Fruit fly (Drosophila melanogaster) whole organism, embryonic: ENCODE measurements around the gene mRpL12.

Experiments
- Adf1 ChIP-seq: fragments of 200-800 bp; sonication (Bioruptor generic); IDR thresholded peaks from 2 replicates; pipeline ENCODE4 v1.3.6; 2022; ENCODE audit warnings: missing biosample characterization, missing genetic modification characterization
- CG10366 ChIP-seq: fragments of 200-800 bp; sonication (Bioruptor generic); IDR thresholded peaks from 2 replicates; pipeline ENCODE4 v1.3.6; 2022; ENCODE audit warnings: missing biosample characterization, missing genetic modification characterization
- CG10565 ChIP-seq: fragments of 200-800 bp; sonication (Bioruptor generic); optimal IDR thresholded peaks from 3 replicates; lab custom pipeline; 2016; ENCODE audit warnings: missing biosample characterization, mild to moderate bottlenecking, missing genetic modification characterization
- CG10654 ChIP-seq: fragments of 200-800 bp; sonication (Bioruptor generic); optimal IDR thresholded peaks from 2 replicates; lab custom pipeline; 2016; ENCODE audit warnings: missing biosample characterization, missing genetic modification characterization
- CG10959 ChIP-seq: fragments of 200-800 bp; sonication (Bioruptor generic); IDR thresholded peaks from 2 replicates; pipeline ENCODE4 v1.3.6; 2022; ENCODE audit warnings: missing biosample characterization, missing genetic modification characterization
- CG11456 ChIP-seq: fragments of 200-800 bp; sonication (Bioruptor generic); IDR thresholded peaks from 3 replicates; pipeline ENCODE4 v1.3.6; 2022; ENCODE audit warnings: missing biosample characterization, missing genetic modification characterization
- CG12942 ChIP-seq: fragments of 200-800 bp; sonication (Bioruptor generic); optimal IDR thresholded peaks from 3 replicates; lab custom pipeline; 2016; ENCODE audit warnings: missing biosample characterization, missing genetic modification characterization
- CG15601 ChIP-seq: fragments of 200-800 bp; sonication (Bioruptor generic); optimal IDR thresholded peaks from 3 replicates; lab custom pipeline; 2019; ENCODE audit warnings: missing biosample characterization, mild to moderate bottlenecking, missing genetic modification characterization, moderate library complexity
- CG1602 ChIP-seq: fragments of 200-800 bp; sonication (Bioruptor generic); optimal IDR thresholded peaks from 3 replicates; lab custom pipeline; 2016; ENCODE audit warnings: missing biosample characterization, missing genetic modification characterization
- CG1647 ChIP-seq: fragments of 200-800 bp; sonication (Bioruptor generic); optimal IDR thresholded peaks from 3 replicates; lab custom pipeline; 2016; ENCODE audit warnings: missing biosample characterization, missing genetic modification characterization
- CG16779 ChIP-seq: fragments of 200-800 bp; sonication (Bioruptor generic); IDR thresholded peaks from 2 replicates; pipeline ENCODE4 v1.3.6; 2022; ENCODE audit warnings: missing biosample characterization, missing genetic modification characterization
- CG16813 ChIP-seq: fragments of 200-800 bp; sonication (Bioruptor generic); IDR thresholded peaks from 3 replicates; pipeline ENCODE4 v1.3.6; 2022; ENCODE audit warnings: missing biosample characterization, missing genetic modification characterization; ENCODE audit not compliant: partially characterized antibody
- CG17359 ChIP-seq: fragments of 200-800 bp; sonication (Bioruptor generic); optimal IDR thresholded peaks from 3 replicates; lab custom pipeline; 2018; ENCODE audit warnings: missing biosample characterization, mild to moderate bottlenecking, missing genetic modification characterization, moderate library complexity
- CG17912 ChIP-seq: fragments of 200-800 bp; sonication (Bioruptor generic); optimal IDR thresholded peaks from 2 replicates; lab custom pipeline; 2018; ENCODE audit warnings: missing biosample characterization, mild to moderate bottlenecking, missing genetic modification characterization
- CG3163 ChIP-seq: fragments of 200-800 bp; sonication (Bioruptor generic); optimal IDR thresholded peaks from 3 replicates; lab custom pipeline; 2016; ENCODE audit warnings: missing biosample characterization, missing genetic modification characterization
- CG32532 ChIP-seq: fragments of 200-800 bp; sonication (Bioruptor generic); IDR thresholded peaks from 2 replicates; pipeline ENCODE4 v1.3.6; 2022; ENCODE audit warnings: missing biosample characterization, missing genetic modification characterization
- CG42726 ChIP-seq: fragments of 200-800 bp; sonication (Bioruptor generic); IDR thresholded peaks from 2 replicates; pipeline ENCODE4 v1.3.6; 2022; ENCODE audit warnings: missing biosample characterization, missing genetic modification characterization; ENCODE audit not compliant: partially characterized antibody
- CG4328 ChIP-seq: fragments of 200-800 bp; sonication (Bioruptor generic); optimal IDR thresholded peaks from 3 replicates; lab custom pipeline; 2017; ENCODE audit warnings: missing biosample characterization, missing genetic modification reagents, missing genetic modification characterization
- CG4854 ChIP-seq: fragments of 200-800 bp; sonication (Bioruptor generic); optimal IDR thresholded peaks from 2 replicates; lab custom pipeline; 2016; ENCODE audit warnings: missing biosample characterization, missing genetic modification characterization, inconsistent platforms
- CG6654 ChIP-seq: fragments of 200-800 bp; sonication (Bioruptor generic); optimal IDR thresholded peaks from 2 replicates; lab custom pipeline; 2017; ENCODE audit warnings: missing biosample characterization, mild to moderate bottlenecking, missing genetic modification characterization
- CG6689 ChIP-seq: fragments of 200-800 bp; sonication (Bioruptor generic); IDR thresholded peaks from 2 replicates; pipeline ENCODE4 v1.3.6; 2022; ENCODE audit warnings: missing biosample characterization, missing genetic modification characterization
- CG6791 ChIP-seq: fragments of 200-800 bp; sonication (Bioruptor generic); IDR thresholded peaks from 3 replicates; pipeline ENCODE4 v1.3.6; 2022; ENCODE audit warnings: missing biosample characterization, missing genetic modification characterization; ENCODE audit not compliant: partially characterized antibody
- CG7745 ChIP-seq: fragments of 200-800 bp; sonication (Bioruptor generic); optimal IDR thresholded peaks from 2 replicates; lab custom pipeline; 2018; ENCODE audit warnings: missing biosample characterization, mild to moderate bottlenecking, missing genetic modification characterization, moderate library complexity
- CG9437 ChIP-seq: fragments of 200-800 bp; sonication (Bioruptor generic); optimal IDR thresholded peaks from 2 replicates; lab custom pipeline; 2018; ENCODE audit warnings: missing biosample characterization, mild to moderate bottlenecking, missing genetic modification characterization
- CHES-1-like ChIP-seq: fragments of 200-800 bp; sonication (Bioruptor generic); optimal IDR thresholded peaks from 2 replicates; lab custom pipeline; 2016; ENCODE audit warnings: missing biosample characterization, missing genetic modification characterization
- CrebB ChIP-seq: fragments of 200-800 bp; sonication (Bioruptor generic); optimal IDR thresholded peaks from 3 replicates; lab custom pipeline; 2018; ENCODE audit warnings: missing biosample characterization, mild to moderate bottlenecking, missing genetic modification characterization
- D19A ChIP-seq: fragments of 200-800 bp; optimal IDR thresholded peaks from 3 replicates; lab custom pipeline; 2019; ENCODE audit warnings: missing biosample characterization, mild to moderate bottlenecking, missing genetic modification characterization, moderate library complexity
- Dfd ChIP-seq, 2 experiments: fragments of >200 bp; optimal IDR thresholded peaks; 2 replicates each; lab custom pipeline; 2017; ENCODE audit warnings: missing biosample characterization in 2 of 2, missing genetic modification characterization in 2 of 2
- GATAe ChIP-seq: fragments of 200-800 bp; sonication (Bioruptor generic); conservative IDR thresholded peaks from 2 replicates; pipeline ENCODE4 v1.3.6; 2022; ENCODE audit warnings: missing biosample characterization, missing genetic modification characterization
- HmgD ChIP-seq: fragments of 200-800 bp; sonication (Bioruptor generic); optimal IDR thresholded peaks from 3 replicates; lab custom pipeline; 2016; ENCODE audit warnings: missing biosample characterization, missing genetic modification characterization
- Hr51 ChIP-seq, 2 experiments: fragments of 200-800 bp; sonication (Bioruptor generic); optimal IDR thresholded peaks; 2 replicates in 1 of 2; 3 replicates in 1 of 2; lab custom pipeline; 2016 to 2018; ENCODE audit warnings: missing biosample characterization in 2 of 2, missing genetic modification characterization in 2 of 2, mild to moderate bottlenecking in 1 of 2, moderate library complexity in 1 of 2
- NC2α ChIP-seq: fragments of 200-800 bp; sonication (Bioruptor generic); optimal IDR thresholded peaks from 2 replicates; lab custom pipeline; 2016; ENCODE audit warnings: missing biosample characterization, missing genetic modification characterization
- Sin3A ChIP-seq: fragments of >200 bp; optimal IDR thresholded peaks from 2 replicates; lab custom pipeline; 2018
- Sox100B ChIP-seq: fragments of 200-800 bp; sonication (Bioruptor generic); optimal IDR thresholded peaks from 3 replicates; lab custom pipeline; 2018; ENCODE audit warnings: missing biosample characterization, mild to moderate bottlenecking, missing genetic modification characterization
- Sry-δ ChIP-seq: fragments of 200-800 bp; sonication (Bioruptor generic); optimal IDR thresholded peaks from 2 replicates; lab custom pipeline; 2016; ENCODE audit warnings: missing biosample characterization, missing genetic modification characterization
- Xrp1 ChIP-seq: fragments of 200-800 bp; sonication (Bioruptor generic); IDR thresholded peaks from 2 replicates; pipeline ENCODE4 v1.3.6; 2022; ENCODE audit warnings: missing biosample characterization, missing genetic modification characterization
- bcd ChIP-seq: fragments of 200-800 bp; sonication (Bioruptor generic); optimal IDR thresholded peaks from 2 replicates; lab custom pipeline; 2017; ENCODE audit warnings: missing biosample characterization, mild to moderate bottlenecking, missing genetic modification characterization
- dati ChIP-seq: fragments of 200-800 bp; sonication (Bioruptor generic); IDR thresholded peaks from 2 replicates; pipeline ENCODE4 v1.3.6; 2022; ENCODE audit warnings: missing biosample characterization, missing genetic modification characterization
- dm ChIP-seq: fragments of 200-800 bp; sonication (Bioruptor generic); optimal IDR thresholded peaks from 3 replicates; lab custom pipeline; 2016; ENCODE audit warnings: missing biosample characterization, missing genetic modification characterization
- dmrt11E ChIP-seq: fragments of 200-800 bp; sonication (Bioruptor generic); optimal IDR thresholded peaks from 3 replicates; lab custom pipeline; 2018; ENCODE audit warnings: missing biosample characterization, mild to moderate bottlenecking, missing genetic modification characterization, moderate library complexity
- dmrt99B ChIP-seq: fragments of 200-800 bp; sonication (Bioruptor generic); optimal IDR thresholded peaks from 2 replicates; lab custom pipeline; 2018; ENCODE audit warnings: missing biosample characterization, mild to moderate bottlenecking, missing genetic modification characterization, moderate library complexity
- fd64A ChIP-seq: fragments of 200-800 bp; sonication (Bioruptor generic); optimal IDR thresholded peaks from 3 replicates; lab custom pipeline; 2018; ENCODE audit warnings: missing biosample characterization, mild to moderate bottlenecking, missing genetic modification characterization
- fu2 ChIP-seq: fragments of 200-800 bp; sonication (Bioruptor generic); optimal IDR thresholded peaks from 2 replicates; lab custom pipeline; 2016; ENCODE audit warnings: missing biosample characterization, missing genetic modification characterization
- grn ChIP-seq: fragments of 200-800 bp; sonication (Bioruptor generic); optimal IDR thresholded peaks from 3 replicates; lab custom pipeline; 2017; ENCODE audit warnings: missing biosample characterization, missing genetic modification characterization
- her ChIP-seq: fragments of 200-800 bp; sonication (Bioruptor generic); optimal IDR thresholded peaks from 2 replicates; lab custom pipeline; 2016; ENCODE audit warnings: missing biosample characterization, missing genetic modification characterization
- lbe ChIP-seq: fragments of 200-800 bp; sonication (Bioruptor generic); optimal IDR thresholded peaks from 2 replicates; lab custom pipeline; 2016; ENCODE audit warnings: missing biosample characterization, mild to moderate bottlenecking, missing genetic modification characterization
- repo ChIP-seq: fragments of 200-800 bp; sonication (Bioruptor generic); optimal IDR thresholded peaks from 2 replicates; lab custom pipeline; 2016; ENCODE audit warnings: missing biosample characterization, missing genetic modification characterization
- rib ChIP-seq: fragments of 200-800 bp; sonication (Bioruptor generic); IDR thresholded peaks from 2 replicates; pipeline ENCODE4 v1.3.6; 2022; ENCODE audit warnings: missing biosample characterization, missing genetic modification characterization
- seq ChIP-seq: fragments of 200-800 bp; sonication (Bioruptor generic); IDR thresholded peaks from 2 replicates; pipeline ENCODE4 v1.3.6; 2022; ENCODE audit warnings: missing biosample characterization, missing genetic modification characterization
- so ChIP-seq: fragments of 200-800 bp; sonication (Bioruptor generic); IDR thresholded peaks from 3 replicates; pipeline ENCODE4 v1.3.6; 2022; ENCODE audit warnings: missing biosample characterization, missing genetic modification characterization
- sqz ChIP-seq: fragments of 200-800 bp; sonication (Bioruptor generic); optimal IDR thresholded peaks from 3 replicates; lab custom pipeline; 2018; ENCODE audit warnings: missing biosample characterization, mild to moderate bottlenecking, missing genetic modification characterization
- sug ChIP-seq: fragments of 200-800 bp; optimal IDR thresholded peaks from 2 replicates; lab custom pipeline; 2019; ENCODE audit warnings: missing biosample characterization, mild to moderate bottlenecking, missing genetic modification characterization, moderate library complexity
- usp ChIP-seq: fragments of >200 bp; optimal IDR thresholded peaks from 2 replicates; lab custom pipeline; 2017; ENCODE audit warnings: missing biosample characterization, missing genetic modification characterization

The mRpL12 gene

dm6 chr3L:8986582-8986981 lies 30.0 kb downstream of the mRpL12 start, which contains the start of gene CG5068 (continued):
- TF ChIP-seq CG16813 (GFP tag; lab: Robert Waterston, UW) (no peak; the same call in 2 of the 3 replicates), CG4854 (no peak), so (GFP tag; lab: Robert Waterston, UW) (no peak), lbe (GFP tag; lab: Kevin White, UChicago) (no peak), grn (GFP tag; lab: Kevin White, UChicago) (no peak), usp (GFP tag; lab: Kevin White, UChicago) (no peak), Adf1 (no peak), sqz (no peak), CrebB (tag; lab: Kevin White, UChicago) (no peak), CG4328 (GFP tag; lab: Kevin White, UChicago) (no peak), dmrt99B (tag; lab: Kevin White, UChicago) (no peak), Dfd (GFP tag; optimal IDR thresholded peaks at IDR 0.05; lab: Kevin White, UChicago) (no peak), bcd (GFP tag; lab: Kevin White, UChicago) (no peak), sug (no peak), CG16779 (no peak), CG10565 (GFP tag; lab: Kevin White, UChicago) (no peak), repo (GFP tag; lab: Kevin White, UChicago) (no peak), CG15601 (tag; lab: Kevin White, UChicago) (no peak), CG42726 (GFP tag; lab: Robert Waterston, UW) (no peak), fu2 (GFP tag; lab: Kevin White, UChicago) (no peak), D19A (tag; lab: Kevin White, UChicago) (peak; percentile 22), NC2α (GFP tag; lab: Kevin White, UChicago) (no peak), CG11456 (GFP tag; lab: Robert Waterston, UW) (no peak), GATAe (no peak), CG7745 (tag; lab: Kevin White, UChicago) (no peak), CG10959 (peak; percentile 7; the same call in 1 of the 2 replicates), CG10366 (GFP tag; lab: Robert Waterston, UW) (no peak), her (no peak), Sox100B (GFP tag; lab: Kevin White, UChicago) (no peak), seq (GFP tag; lab: Robert Waterston, UW) (no peak), Hr51 (GFP tag; optimal IDR thresholded peaks at IDR 0.05; lab: Kevin White, UChicago) (no peak), CG10654 (no peak), CG1647 (GFP tag; lab: Kevin White, UChicago) (no peak), Xrp1 (GFP tag; lab: Robert Waterston, UW) (no peak), CG32532 (GFP tag; lab: Robert Waterston, UW) (no peak; the same call in 1 of the 2 replicates), CG1602 (GFP tag; lab: Kevin White, UChicago) (no peak), HmgD (GFP tag; lab: Kevin White, UChicago) (no peak), dati (GFP tag; lab: Robert Waterston, UW) (no peak), dmrt11E (tag; lab: Kevin White, UChicago) (no peak), CG17359 (no peak), Sin3A (lab: Kevin White, UChicago) (peak; percentile 33), CG6654 (no peak), CG3163 (GFP tag; lab: Kevin White, UChicago) (no peak), rib (GFP tag; lab: Robert Waterston, UW) (no peak), fd64A (GFP tag; lab: Kevin White, UChicago) (no peak), CHES-1-like (GFP tag; lab: Kevin White, UChicago) (no peak), dm (GFP tag; lab: Kevin White, UChicago) (no peak), Sry-δ (GFP tag; lab: Kevin White, UChicago) (peak; percentile 32), CG6791 (GFP tag; lab: Robert Waterston, UW) (no peak; the same call in 2 of the 3 replicates), CG17912 (GFP tag; lab: Kevin White, UChicago) (peak; percentile 7), CG6689 (no peak), CG12942 (no peak), CG9437 (GFP tag; lab: Kevin White, UChicago) (no peak)
